Worm (Caenorhabditis elegans) whole organism, L4 larva: Measurements from ENCODE around the gene JC8.16.

ENCODE experiments used
- aly-2 ChIP-seq: sonication (generic microtip); optimal IDR thresholded peaks from 2 replicates; lab custom pipeline; 2018; ENCODE audit warnings: missing biosample characterization, missing genetic modification characterization
- ama-1 ChIP-seq: fragments of 150-350 bp; optimal IDR thresholded peaks from 2 replicates; lab custom pipeline; 2014; ENCODE audit warnings: inconsistent platforms, mixed read lengths
- arid-1 ChIP-seq: fragments of 200-800 bp; sonication (Bioruptor generic); conservative IDR thresholded peaks from 2 replicates; pipeline ENCODE4 v1.3.6; 2022; ENCODE audit warnings: missing genetic modification reagents, missing genetic modification characterization, missing compliant biosample characterization
- cey-2 ChIP-seq: sonication (generic microtip); optimal IDR thresholded peaks from 3 replicates; lab custom pipeline; 2017; ENCODE audit warnings: missing genetic modification characterization, mild to moderate bottlenecking, missing compliant biosample characterization, antibody characterized with exemption, borderline replicate concordance; ENCODE audit not compliant: insufficient read depth
- dve-1 ChIP-seq: sonication (generic microtip); optimal IDR thresholded peaks from 2 replicates; lab custom pipeline; 2017; ENCODE audit warnings: antibody characterized with exemption, mild to moderate bottlenecking, missing genetic modification characterization, missing compliant biosample characterization; ENCODE audit not compliant: insufficient read depth
- egl-27 ChIP-seq: sonication (generic microtip); optimal IDR thresholded peaks from 3 replicates; lab custom pipeline; 2017; ENCODE audit warnings: missing biosample characterization, missing genetic modification reagents, missing genetic modification characterization
- fos-1 ChIP-seq: fragments of 150-350 bp; optimal IDR thresholded peaks from 2 replicates; lab custom pipeline; 2014; ENCODE audit warnings: missing biosample characterization, missing genetic modification characterization
- jun-1 ChIP-seq: fragments of 150-350 bp; optimal IDR thresholded peaks from 2 replicates; lab custom pipeline; 2014; ENCODE audit warnings: missing biosample characterization, missing genetic modification reagents, missing genetic modification characterization
- lin-39 ChIP-seq: fragments of 150-350 bp; optimal IDR thresholded peaks from 2 replicates; lab custom pipeline; 2014; ENCODE audit warnings: missing biosample characterization, missing genetic modification reagents, missing genetic modification characterization
- lir-3 ChIP-seq: sonication (generic microtip); optimal IDR thresholded peaks from 2 replicates; lab custom pipeline; 2016; ENCODE audit warnings: mild to moderate bottlenecking, missing genetic modification characterization, missing compliant biosample characterization
- nhr-6 ChIP-seq: fragments of 150-350 bp; optimal IDR thresholded peaks from 2 replicates; lab custom pipeline; 2014; ENCODE audit warnings: missing biosample characterization, missing genetic modification characterization
- nhr-77 ChIP-seq: fragments of 150-350 bp; optimal IDR thresholded peaks from 2 replicates; lab custom pipeline; 2014; ENCODE audit warnings: missing biosample characterization, missing genetic modification characterization
- pha-4 ChIP-seq, 2 experiments: fragments of 150-350 bp in 1 of 2; fragments of 200-800 bp in 1 of 2; sonication (Bioruptor generic) in 1 of 2; IDR thresholded peaks in 1 of 2; optimal IDR thresholded peaks in 1 of 2; 2 replicates each; pipeline versions ENCODE4 v1.3.6 to Lab custom; 2014 to 2022; ENCODE audit warnings: missing genetic modification characterization in 2 of 2, missing genetic modification reagents in 2 of 2, missing biosample characterization in 1 of 2, missing compliant biosample characterization in 1 of 2
- unc-39 ChIP-seq: sonication (generic microtip); optimal IDR thresholded peaks from 2 replicates; lab custom pipeline; 2017; ENCODE audit warnings: missing biosample characterization, missing genetic modification characterization

DNA sequence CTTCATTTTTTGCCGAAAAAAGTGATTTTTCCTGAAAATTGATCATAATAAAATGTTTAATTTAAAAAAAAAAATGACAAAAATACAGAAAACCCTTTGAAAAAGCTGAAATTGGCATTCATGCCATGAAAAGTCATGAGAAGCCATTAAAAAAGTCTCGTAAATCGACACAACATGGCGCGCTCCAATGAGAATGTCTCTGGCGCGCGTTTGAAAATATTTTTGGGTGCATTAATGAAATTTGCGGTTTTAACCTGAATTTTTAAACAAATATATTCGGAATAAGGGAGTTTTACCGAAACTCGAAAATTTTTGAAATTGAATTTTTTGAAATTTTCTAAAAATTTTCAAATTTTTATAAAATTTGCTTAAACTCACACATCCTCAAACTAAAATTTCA lies 11.2 kb upstream of the JC8.16 start:
- TF ChIP-seq pha-4 (GFP tag; IDR thresholded peaks at IDR 0.05; lab: Robert Waterston, UW) = no peak
- no peak for TF ChIP-seq pha-4 (tag; optimal IDR thresholded peaks at IDR 0.05; lab: Kevin White, UChicago)
- no peak for TF ChIP-seq fos-1 (tag; lab: Kevin White, UChicago)
- TF ChIP-seq ama-1 = no peak
- TF ChIP-seq jun-1 = no peak
- no peak for TF ChIP-seq dve-1 (tag; lab: Kevin White, UChicago)
- TF ChIP-seq arid-1 (GFP tag; lab: Robert Waterston, UW) = no peak
- TF ChIP-seq nhr-6 (tag; lab: Kevin White, UChicago) = no peak
- no peak for TF ChIP-seq lin-39 (tag; lab: Kevin White, UChicago)
- TF ChIP-seq nhr-77 (tag; lab: Kevin White, UChicago) = no peak
- TF ChIP-seq unc-39 (tag; lab: Kevin White, UChicago) = no peak
- no peak for TF ChIP-seq cey-2 (tag; lab: Kevin White, UChicago)
- no peak for TF ChIP-seq lir-3
- TF ChIP-seq aly-2 (tag; lab: Kevin White, UChicago) = no peak
- no peak for TF ChIP-seq egl-27 (tag; lab: Kevin White, UChicago)
